Comparison of ENCODE assay signal across 1 fruit fly cellular context in the genomic region with DNA sequence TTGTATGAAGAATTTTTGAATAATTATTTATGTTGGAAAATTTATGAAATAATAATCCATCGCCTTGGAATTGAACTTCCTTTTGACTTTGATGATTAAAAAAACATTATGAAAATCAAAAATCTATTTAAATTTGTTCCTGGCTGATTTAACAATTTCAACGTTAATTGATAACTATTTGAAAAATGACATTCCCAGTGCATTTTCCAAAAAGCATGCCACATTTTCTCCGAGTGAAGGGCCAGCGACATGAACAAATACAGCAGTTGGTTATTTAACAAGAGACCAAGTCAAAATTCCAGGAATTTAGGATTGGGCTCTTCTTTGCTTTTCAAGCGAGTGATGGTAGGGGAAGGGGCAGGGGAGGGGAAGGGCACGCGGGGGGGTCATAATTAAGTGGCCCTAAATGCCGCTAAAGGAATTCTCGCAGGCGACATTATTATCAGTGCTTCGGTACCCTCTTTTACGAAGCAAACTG.
TF ChIP-seq lines count a peak whose summit lies in the region.

No protein-coding gene starts in this region.

TF ChIP-seq in whole organism, embryonic, 481 proteins besides CTCF, POLR2A, EP300 and RAD21 (continued from another document and continues in another):
- TF ChIP-seq Hmr (GFP tag; optimal IDR thresholded peaks at IDR 0.05; lab: Kevin White, UChicago), result no peak
- TF ChIP-seq ranshi (GFP tag; IDR thresholded peaks at IDR 0.05; lab: Robert Waterston, UW), result no peak
- TF ChIP-seq pum (GFP tag; optimal IDR thresholded peaks at IDR 0.05; lab: Kevin White, UChicago), result peak; percentile 9
- TF ChIP-seq yki (optimal IDR thresholded peaks at IDR 0.05; lab: Kevin White, UChicago), result no peak
- TF ChIP-seq insv (GFP tag; optimal IDR thresholded peaks at IDR 0.05; lab: Kevin White, UChicago), result no peak
- TF ChIP-seq chm (GFP tag; IDR thresholded peaks at IDR 0.05; lab: Robert Waterston, UW), result peak; percentile 52; the same call in 1 of the 2 replicates
- TF ChIP-seq corto (GFP tag; optimal IDR thresholded peaks at IDR 0.05; lab: Kevin White, UChicago), result peak; percentile 16
- TF ChIP-seq CG2875 (GFP tag; optimal IDR thresholded peaks at IDR 0.05; lab: Kevin White, UChicago), result peak; percentile 50
- peak; percentile 20 for TF ChIP-seq Sox102F (GFP tag; optimal IDR thresholded peaks at IDR 0.05; lab: Kevin White, UChicago)
- TF ChIP-seq zfh1 (GFP tag; IDR thresholded peaks at IDR 0.05; lab: Robert Waterston, UW), result peak; percentile 70
- no peak for TF ChIP-seq Bgb (GFP tag; IDR thresholded peaks at IDR 0.05; lab: Robert Waterston, UW; ENCODE audit: partially characterized antibody)
- TF ChIP-seq gcm2 (GFP tag; optimal IDR thresholded peaks at IDR 0.05; lab: Kevin White, UChicago), result no peak
- no peak for TF ChIP-seq CG12942 (GFP tag; optimal IDR thresholded peaks at IDR 0.05; lab: Kevin White, UChicago)
- TF ChIP-seq Spps (tag; optimal IDR thresholded peaks at IDR 0.05; lab: Kevin White, UChicago), result peak; percentile 74
- TF ChIP-seq ind (GFP tag; optimal IDR thresholded peaks at IDR 0.05; lab: Kevin White, UChicago), result no peak
- peak; percentile 45 for TF ChIP-seq CG4820 (GFP tag; optimal IDR thresholded peaks at IDR 0.05; lab: Kevin White, UChicago)
- TF ChIP-seq CG31388 (GFP tag; optimal IDR thresholded peaks at IDR 0.05; lab: Kevin White, UChicago), result no peak
- no peak for TF ChIP-seq CG14441 (GFP tag; IDR thresholded peaks at IDR 0.05; lab: Robert Waterston, UW)
- TF ChIP-seq E2f1 (GFP tag; IDR thresholded peaks at IDR 0.05; lab: Robert Waterston, UW), result no peak
- TF ChIP-seq tna (GFP tag; IDR thresholded peaks at IDR 0.05; lab: Robert Waterston, UW; ENCODE audit: partially characterized antibody), result no peak
- no peak for TF ChIP-seq CG18476 (GFP tag; optimal IDR thresholded peaks at IDR 0.05; lab: Kevin White, UChicago)
- TF ChIP-seq CG12744 (GFP tag; optimal IDR thresholded peaks at IDR 0.05; lab: Kevin White, UChicago), result no peak
- no peak for TF ChIP-seq fu2 (GFP tag; optimal IDR thresholded peaks at IDR 0.05; lab: Kevin White, UChicago)
- TF ChIP-seq jing (GFP tag; optimal IDR thresholded peaks at IDR 0.05; lab: Kevin White, UChicago), result no peak
- peak; percentile 84 for TF ChIP-seq CG2712 (tag; optimal IDR thresholded peaks at IDR 0.05; lab: Kevin White, UChicago)
- TF ChIP-seq pzg (GFP tag; optimal IDR thresholded peaks at IDR 0.05; lab: Kevin White, UChicago), result no peak
- no peak for TF ChIP-seq tx (GFP tag; optimal IDR thresholded peaks at IDR 0.05; lab: Kevin White, UChicago)
- TF ChIP-seq Adf1 (GFP tag; IDR thresholded peaks at IDR 0.05; lab: Robert Waterston, UW), result no peak
- TF ChIP-seq Fer1 (GFP tag; optimal IDR thresholded peaks at IDR 0.05; lab: Kevin White, UChicago), result no peak
- no peak for TF ChIP-seq CG11085 (GFP tag; IDR thresholded peaks at IDR 0.05; lab: Robert Waterston, UW)
- TF ChIP-seq Bteb2 (GFP tag; optimal IDR thresholded peaks at IDR 0.05; lab: Kevin White, UChicago), result no peak
- peak; percentile 6 for TF ChIP-seq HLHmδ (GFP tag; optimal IDR thresholded peaks at IDR 0.05; lab: Kevin White, UChicago)
- no peak for TF ChIP-seq HLH54F (GFP tag; optimal IDR thresholded peaks at IDR 0.05; lab: Kevin White, UChicago)
- TF ChIP-seq CG12769 (tag; optimal IDR thresholded peaks at IDR 0.05; lab: Kevin White, UChicago), result no peak
- no peak for TF ChIP-seq BEAF-32 (GFP tag; optimal IDR thresholded peaks at IDR 0.05; lab: Kevin White, UChicago)
- peak; percentile 42 for TF ChIP-seq sqz (GFP tag; optimal IDR thresholded peaks at IDR 0.05; lab: Kevin White, UChicago)
- peak; percentile 71 for TF ChIP-seq CG8388 (GFP tag; optimal IDR thresholded peaks at IDR 0.05; lab: Kevin White, UChicago)
- no peak for TF ChIP-seq CG11723 (GFP tag; optimal IDR thresholded peaks at IDR 0.05; lab: Kevin White, UChicago)
- TF ChIP-seq Hr3 (GFP tag; optimal IDR thresholded peaks at IDR 0.05; lab: Kevin White, UChicago), result peak; percentile 47
- no peak for TF ChIP-seq CG11560 (tag; IDR thresholded peaks at IDR 0.05; lab: Robert Waterston, UW)
- no peak for TF ChIP-seq CG7357 (GFP tag; IDR thresholded peaks at IDR 0.05; lab: Robert Waterston, UW)
- no peak for TF ChIP-seq CG32532 (GFP tag; IDR thresholded peaks at IDR 0.05; lab: Robert Waterston, UW)
- TF ChIP-seq CG15601 (tag; optimal IDR thresholded peaks at IDR 0.05; lab: Kevin White, UChicago), result peak; percentile 73
- TF ChIP-seq Kr (GFP tag; optimal IDR thresholded peaks at IDR 0.05; lab: Kevin White, UChicago), result no peak
- no peak for TF ChIP-seq CG4854 (GFP tag; optimal IDR thresholded peaks at IDR 0.05; lab: Kevin White, UChicago)
- TF ChIP-seq grau (tag; optimal IDR thresholded peaks at IDR 0.05; lab: Kevin White, UChicago), result peak; percentile 58
- TF ChIP-seq Nf-YA (GFP tag; IDR thresholded peaks at IDR 0.05; lab: Robert Waterston, UW), result no peak
- no peak for TF ChIP-seq CG1832 (GFP tag; optimal IDR thresholded peaks at IDR 0.05; lab: Kevin White, UChicago)
- TF ChIP-seq CG17328 (GFP tag; IDR thresholded peaks at IDR 0.05; lab: Robert Waterston, UW), result 0 out of 2 replicates have a peak, but pooled peaks have one; percentile 3
- no peak for TF ChIP-seq rib (GFP tag; IDR thresholded peaks at IDR 0.05; lab: Robert Waterston, UW)
- TF ChIP-seq knrl (GFP tag; IDR thresholded peaks at IDR 0.05; lab: Robert Waterston, UW; ENCODE audit: partially characterized antibody), result no peak
- TF ChIP-seq zf30C (GFP tag; optimal IDR thresholded peaks at IDR 0.05; lab: Kevin White, UChicago), result peak; percentile 91
- TF ChIP-seq gem (tag; optimal IDR thresholded peaks at IDR 0.05; lab: Kevin White, UChicago), result peak; percentile 82
- no peak for TF ChIP-seq ftz-f1 (GFP tag; optimal IDR thresholded peaks at IDR 0.05; lab: Kevin White, UChicago)
- TF ChIP-seq CG7786 (GFP tag; optimal IDR thresholded peaks at IDR 0.05; lab: Kevin White, UChicago), result no peak
- TF ChIP-seq CG11247 (GFP tag; IDR thresholded peaks at IDR 0.05; lab: Robert Waterston, UW), result 0 out of 2 replicates have a peak, but pooled peaks have one; percentile 23
- TF ChIP-seq H2.0 (GFP tag; IDR thresholded peaks at IDR 0.05; lab: Robert Waterston, UW), result no peak
- TF ChIP-seq gsb (GFP tag; IDR thresholded peaks at IDR 0.05; lab: Robert Waterston, UW), result no peak
- no peak for TF ChIP-seq jumu (GFP tag; optimal IDR thresholded peaks at IDR 0.05; lab: Kevin White, UChicago)
- no peak for TF ChIP-seq CG15073 (GFP tag; optimal IDR thresholded peaks at IDR 0.05; lab: Kevin White, UChicago)
- TF ChIP-seq Poxn (GFP tag; IDR thresholded peaks at IDR 0.05; lab: Robert Waterston, UW), result no peak
- TF ChIP-seq ewg (GFP tag; optimal IDR thresholded peaks at IDR 0.05; lab: Kevin White, UChicago), result peak; percentile 12
- TF ChIP-seq CG10274 (GFP tag; optimal IDR thresholded peaks at IDR 0.05; lab: Kevin White, UChicago), result no peak
- TF ChIP-seq Dref (GFP tag; IDR thresholded peaks at IDR 0.05; lab: Robert Waterston, UW), result no peak
- peak; percentile 66 for TF ChIP-seq CoRest (tag; optimal IDR thresholded peaks at IDR 0.05; lab: Kevin White, UChicago)
- TF ChIP-seq Lpt (GFP tag; optimal IDR thresholded peaks at IDR 0.05; lab: Kevin White, UChicago), result no peak
- TF ChIP-seq CG17829 (tag; optimal IDR thresholded peaks at IDR 0.05; lab: Kevin White, UChicago), result peak; percentile 77
- no peak for TF ChIP-seq MBD-R2 (GFP tag; IDR thresholded peaks at IDR 0.05; lab: Robert Waterston, UW)
- TF ChIP-seq CG16813 (GFP tag; IDR thresholded peaks at IDR 0.05; lab: Robert Waterston, UW; ENCODE audit: partially characterized antibody), result no peak
- peak; percentile 62 for TF ChIP-seq gcm (GFP tag; optimal IDR thresholded peaks at IDR 0.05; lab: Kevin White, UChicago)
- TF ChIP-seq ATbp (GFP tag; optimal IDR thresholded peaks at IDR 0.05; lab: Kevin White, UChicago), result no peak
- TF ChIP-seq CG14965 (GFP tag; optimal IDR thresholded peaks at IDR 0.05; lab: Kevin White, UChicago; ENCODE audit: borderline replicate concordance), result no peak
- TF ChIP-seq twi (tag; optimal IDR thresholded peaks at IDR 0.05; lab: Kevin White, UChicago), result peak; percentile 65
- no peak for TF ChIP-seq amos (GFP tag; IDR thresholded peaks at IDR 0.05; lab: Robert Waterston, UW; ENCODE audit: partially characterized antibody)
- peak; percentile 6 for TF ChIP-seq Vsx1 (GFP tag; optimal IDR thresholded peaks at IDR 0.05; lab: Kevin White, UChicago)
- no peak for TF ChIP-seq chinmo (GFP tag; IDR thresholded peaks at IDR 0.05; lab: Robert Waterston, UW; ENCODE audit: partially characterized antibody)
- no peak for TF ChIP-seq cg (GFP tag; optimal IDR thresholded peaks at IDR 0.05; lab: Kevin White, UChicago)
- peak; percentile 85 for TF ChIP-seq CG14710 (tag; optimal IDR thresholded peaks at IDR 0.05; lab: Kevin White, UChicago)
- TF ChIP-seq CG30431 (GFP tag; optimal IDR thresholded peaks at IDR 0.05; lab: Kevin White, UChicago), result peak; percentile 51
- no peak for TF ChIP-seq CG1647 (GFP tag; optimal IDR thresholded peaks at IDR 0.05; lab: Kevin White, UChicago)
- no peak for TF ChIP-seq CG14014 (GFP tag; IDR thresholded peaks at IDR 0.05; lab: Robert Waterston, UW)
- TF ChIP-seq Ets65A (GFP tag; lab: Kevin White, UChicago), result no peak
- peak; percentile 56 for TF ChIP-seq ac (GFP tag; optimal IDR thresholded peaks at IDR 0.05; lab: Kevin White, UChicago)
- 0 out of 2 replicates have a peak, but pooled peaks have one; percentile 27 for TF ChIP-seq Ptx1 (GFP tag; IDR thresholded peaks at IDR 0.05; lab: Robert Waterston, UW)
- TF ChIP-seq ham (GFP tag; IDR thresholded peaks at IDR 0.05; lab: Robert Waterston, UW), result no peak
- no peak for TF ChIP-seq CG7372 (GFP tag; IDR thresholded peaks at IDR 0.05; lab: Robert Waterston, UW)
- TF ChIP-seq fd64A (GFP tag; optimal IDR thresholded peaks at IDR 0.05; lab: Kevin White, UChicago), result no peak
- TF ChIP-seq bsh (GFP tag; optimal IDR thresholded peaks at IDR 0.05; lab: Kevin White, UChicago), result peak; percentile 71 to 77
- TF ChIP-seq tap (tag; optimal IDR thresholded peaks at IDR 0.05; lab: Kevin White, UChicago), result no peak
- TF ChIP-seq Six4 (GFP tag; optimal IDR thresholded peaks at IDR 0.05; lab: Kevin White, UChicago), result peak; percentile 39
- no peak for TF ChIP-seq Antp (GFP tag; optimal IDR thresholded peaks at IDR 0.05; lab: Kevin White, UChicago)
- no peak for TF ChIP-seq Optix (GFP tag; IDR thresholded peaks at IDR 0.05; lab: Robert Waterston, UW)
- TF ChIP-seq Dll (GFP tag; IDR thresholded peaks at IDR 0.05; lab: Robert Waterston, UW; ENCODE audit: partially characterized antibody), result no peak
- TF ChIP-seq ara (GFP tag; IDR thresholded peaks at IDR 0.05; lab: Robert Waterston, UW), result peak; percentile 62; the same call in 1 of the 2 replicates
- TF ChIP-seq HmgD (GFP tag; optimal IDR thresholded peaks at IDR 0.05; lab: Kevin White, UChicago), result no peak
- TF ChIP-seq hbn (GFP tag; IDR thresholded peaks at IDR 0.05; lab: Robert Waterston, UW; ENCODE audit: partially characterized antibody), result no peak
- TF ChIP-seq CkIIα-i1 (GFP tag; IDR thresholded peaks at IDR 0.05; lab: Robert Waterston, UW), result no peak
- TF ChIP-seq unpg (GFP tag; optimal IDR thresholded peaks at IDR 0.05; lab: Kevin White, UChicago), result peak; percentile 56
- TF ChIP-seq CG17359 (tag; optimal IDR thresholded peaks at IDR 0.05; lab: Kevin White, UChicago), result peak; percentile 45
- peak; percentile 30 for TF ChIP-seq CG17568 (GFP tag; optimal IDR thresholded peaks at IDR 0.05; lab: Kevin White, UChicago)
- TF ChIP-seq kah (GFP tag; optimal IDR thresholded peaks at IDR 0.05; lab: Kevin White, UChicago), result no peak
- TF ChIP-seq vvl (GFP tag; IDR thresholded peaks at IDR 0.05; lab: Robert Waterston, UW), result 0 out of 2 replicates have a peak, but pooled peaks have one; percentile 12
- TF ChIP-seq crol (GFP tag; IDR thresholded peaks at IDR 0.05; lab: Robert Waterston, UW), result peak; percentile 97
- TF ChIP-seq Rfx (GFP tag; IDR thresholded peaks at IDR 0.05; lab: Robert Waterston, UW), result no peak
- TF ChIP-seq Dek (tag; optimal IDR thresholded peaks at IDR 0.05; lab: Kevin White, UChicago), result no peak
- peak; percentile 46 for TF ChIP-seq CG10431 (GFP tag; optimal IDR thresholded peaks at IDR 0.05; lab: Kevin White, UChicago)
- TF ChIP-seq CG1529 (GFP tag; optimal IDR thresholded peaks at IDR 0.05; lab: Kevin White, UChicago), result peak; percentile 15
- TF ChIP-seq CG4360 (GFP tag; IDR thresholded peaks at IDR 0.05; lab: Robert Waterston, UW), result peak; percentile 29; the same call in 1 of the 2 replicates
- TF ChIP-seq CG13894 (tag; optimal IDR thresholded peaks at IDR 0.05; lab: Kevin White, UChicago), result no peak
- TF ChIP-seq exex (tag; optimal IDR thresholded peaks at IDR 0.05; lab: Kevin White, UChicago), result no peak
- TF ChIP-seq CG9727 (GFP tag; optimal IDR thresholded peaks at IDR 0.05; lab: Kevin White, UChicago), result peak; percentile 81
- TF ChIP-seq pb (GFP tag; optimal IDR thresholded peaks at IDR 0.05; lab: Kevin White, UChicago), result no peak
- no peak for TF ChIP-seq CrebB (tag; optimal IDR thresholded peaks at IDR 0.05; lab: Kevin White, UChicago)
- TF ChIP-seq ato (GFP tag; IDR thresholded peaks at IDR 0.05; lab: Robert Waterston, UW; ENCODE audit: partially characterized antibody), result no peak; the same call in 1 of the 2 replicates
- no peak for TF ChIP-seq CG3838 (GFP tag; optimal IDR thresholded peaks at IDR 0.05; lab: Kevin White, UChicago)
- no peak for TF ChIP-seq Atf3 (GFP tag; optimal IDR thresholded peaks at IDR 0.05; lab: Kevin White, UChicago)
- TF ChIP-seq CG8281 (tag; optimal IDR thresholded peaks at IDR 0.05; lab: Kevin White, UChicago), result no peak
- no peak for TF ChIP-seq CG17186 (GFP tag; optimal IDR thresholded peaks at IDR 0.05; lab: Kevin White, UChicago)
- no peak for TF ChIP-seq D19B (GFP tag; optimal IDR thresholded peaks at IDR 0.05; lab: Kevin White, UChicago)
- TF ChIP-seq CG1603 (tag; optimal IDR thresholded peaks at IDR 0.05; lab: Kevin White, UChicago), result peak; percentile 4
- TF ChIP-seq CG5953 (GFP tag; IDR thresholded peaks at IDR 0.05; lab: Robert Waterston, UW), result no peak
- TF ChIP-seq Nf-YB (GFP tag; optimal IDR thresholded peaks at IDR 0.05; lab: Kevin White, UChicago), result peak; percentile 26
- TF ChIP-seq phol (tag; optimal IDR thresholded peaks at IDR 0.05; lab: Kevin White, UChicago), result peak; percentile 74
- no peak for TF ChIP-seq ERR (GFP tag; optimal IDR thresholded peaks at IDR 0.05; lab: Kevin White, UChicago)
- TF ChIP-seq CG34376 (GFP tag; optimal IDR thresholded peaks at IDR 0.05; lab: Kevin White, UChicago), result no peak
- TF ChIP-seq CG12104 (GFP tag; optimal IDR thresholded peaks at IDR 0.05; lab: Kevin White, UChicago), result no peak
- peak; percentile 55 for TF ChIP-seq CG1233 (GFP tag; optimal IDR thresholded peaks at IDR 0.05; lab: Kevin White, UChicago)
- TF ChIP-seq dan (GFP tag; IDR thresholded peaks at IDR 0.05; lab: Robert Waterston, UW), result no peak
- no peak for TF ChIP-seq TFAM (GFP tag; optimal IDR thresholded peaks at IDR 0.05; lab: Kevin White, UChicago)
